Worm (Caenorhabditis elegans) whole organism, L4 larva: ENCODE results near the gene ciao-2B.

Source experiments
- Y5F2A.4 ChIP-seq: fragments of 200-800 bp; sonication (Bioruptor generic); optimal IDR thresholded peaks from 2 replicates; lab custom pipeline; 2018; ENCODE audit warnings: mild to moderate bottlenecking, missing genetic modification characterization, missing compliant biosample characterization
- ZK337.2 ChIP-seq: fragments of 200-800 bp; sonication (Bioruptor generic); IDR thresholded peaks from 2 replicates; pipeline ENCODE4 v1.3.6; 2022; ENCODE audit warnings: missing genetic modification reagents, missing genetic modification characterization, missing compliant biosample characterization
- ama-1 ChIP-seq: fragments of 150-350 bp; optimal IDR thresholded peaks from 2 replicates; lab custom pipeline; 2014; ENCODE audit warnings: inconsistent platforms, mixed read lengths
- daf-12 ChIP-seq: fragments of 150-350 bp; optimal IDR thresholded peaks from 2 replicates; lab custom pipeline; 2014; ENCODE audit warnings: missing biosample characterization, missing genetic modification reagents, missing genetic modification characterization
- lin-13 ChIP-seq: fragments of 150-350 bp; optimal IDR thresholded peaks from 2 replicates; lab custom pipeline; 2014; ENCODE audit warnings: missing biosample characterization, missing genetic modification reagents, missing genetic modification characterization
- lsy-2 ChIP-seq, 2 experiments: fragments of 150-350 bp in 1 of 2; sonication (generic microtip) in 1 of 2; optimal IDR thresholded peaks; 2 replicates each; lab custom pipeline; 2014 to 2017; ENCODE audit warnings: missing biosample characterization in 2 of 2, missing genetic modification characterization in 2 of 2
- mdl-1 ChIP-seq, 2 experiments: fragments of 150-350 bp in 1 of 2; sonication (generic microtip) in 1 of 2; optimal IDR thresholded peaks; 2 replicates each; lab custom pipeline; 2014 to 2017; ENCODE audit warnings: missing biosample characterization in 2 of 2, missing genetic modification characterization in 2 of 2
- nhr-10 ChIP-seq: fragments of 150-350 bp; optimal IDR thresholded peaks from 2 replicates; lab custom pipeline; 2014; ENCODE audit warnings: missing biosample characterization, missing genetic modification characterization
- pha-4 ChIP-seq, 2 experiments: fragments of 150-350 bp in 1 of 2; fragments of 200-800 bp in 1 of 2; sonication (Bioruptor generic) in 1 of 2; IDR thresholded peaks in 1 of 2; optimal IDR thresholded peaks in 1 of 2; 2 replicates each; pipeline versions ENCODE4 v1.3.6 to Lab custom; 2014 to 2022; ENCODE audit warnings: missing genetic modification characterization in 2 of 2, missing genetic modification reagents in 2 of 2, missing biosample characterization in 1 of 2, missing compliant biosample characterization in 1 of 2
- vab-7 ChIP-seq: fragments of 200-800 bp; sonication (Bioruptor generic); IDR thresholded peaks from 2 replicates; pipeline ENCODE4 v1.3.6; 2022; ENCODE audit warnings: missing genetic modification reagents, missing genetic modification characterization, missing compliant biosample characterization

ce11 chrIII:13471504-13471903, 32.2 kb upstream of the ciao-2B start, which contains the start of gene pssy-2:
- no peak for TF ChIP-seq daf-12
- no peak for TF ChIP-seq mdl-1 (tag; optimal IDR thresholded peaks at IDR 0.05; lab: Kevin White, UChicago)
- TF ChIP-seq ZK337.2 (GFP tag; lab: Robert Waterston, UW): no peak
- no peak for TF ChIP-seq vab-7 (GFP tag; lab: Robert Waterston, UW)
- no peak for TF ChIP-seq ama-1 (lab: Kevin White, UChicago)
- no peak for TF ChIP-seq lin-13 (GFP tag; lab: Kevin White, UChicago)
- no peak for TF ChIP-seq nhr-10 (tag; lab: Kevin White, UChicago)
- TF ChIP-seq lsy-2 (tag; optimal IDR thresholded peaks at IDR 0.05; lab: Kevin White, UChicago): no peak
- no peak for TF ChIP-seq pha-4 (GFP tag; IDR thresholded peaks at IDR 0.05; lab: Robert Waterston, UW)
- no peak for TF ChIP-seq pha-4 (tag; optimal IDR thresholded peaks at IDR 0.05; lab: Kevin White, UChicago)
- TF ChIP-seq Y5F2A.4 (GFP tag; lab: Kevin White, UChicago): no peak
